Worm (Caenorhabditis elegans) whole organism, young adult: ENCODE measurements around the gene ZK1290.7.

Experiments
- C17E4.6 ChIP-seq: fragments of 200-800 bp; sonication (Bioruptor generic); IDR thresholded peaks from 2 replicates; pipeline ENCODE4 v1.3.6; 2022; ENCODE audit warnings: missing genetic modification reagents, missing genetic modification characterization, missing compliant biosample characterization
- F10E7.11 ChIP-seq: sonication (generic microtip); optimal IDR thresholded peaks from 2 replicates; lab custom pipeline; 2017; ENCODE audit warnings: mild to moderate bottlenecking, missing genetic modification characterization, moderate library complexity, missing compliant biosample characterization
- F23B12.7 ChIP-seq: sonication (generic microtip); optimal IDR thresholded peaks from 2 replicates; lab custom pipeline; 2017; ENCODE audit warnings: missing genetic modification characterization, mild to moderate bottlenecking, missing compliant biosample characterization, antibody characterized with exemption, moderate library complexity; ENCODE audit not compliant: insufficient read depth
- F52B5.7 ChIP-seq: sonication (generic microtip); optimal IDR thresholded peaks from 2 replicates; lab custom pipeline; 2016; ENCODE audit warnings: mild to moderate bottlenecking, missing genetic modification characterization, missing compliant biosample characterization
- K11D2.4 ChIP-seq: fragments of 200-800 bp; sonication (Bioruptor generic); IDR thresholded peaks from 2 replicates; pipeline ENCODE4 v1.3.6; 2022; ENCODE audit warnings: missing genetic modification reagents, missing genetic modification characterization, missing compliant biosample characterization
- Y67H2A.10 ChIP-seq: fragments of 200-800 bp; sonication (Bioruptor generic); conservative IDR thresholded peaks from 2 replicates; pipeline ENCODE4 v1.3.6; 2022; ENCODE audit warnings: missing genetic modification reagents, missing genetic modification characterization, missing compliant biosample characterization
- Y79H2A.3 ChIP-seq: fragments of 200-800 bp; sonication (Bioruptor generic); conservative IDR thresholded peaks from 2 replicates; pipeline ENCODE4 v1.3.6; 2022; ENCODE audit warnings: missing genetic modification reagents, missing genetic modification characterization, missing compliant biosample characterization
- ZK185.1 ChIP-seq: sonication (generic microtip); optimal IDR thresholded peaks from 2 replicates; lab custom pipeline; 2016; ENCODE audit warnings: mild to moderate bottlenecking, missing genetic modification characterization, missing compliant biosample characterization; ENCODE audit not compliant: poor library complexity, severe bottlenecking
- ama-1 ChIP-seq, 3 experiments: fragments of 150-350 bp in 1 of 3; sonication (generic microtip) in 2 of 3; optimal IDR thresholded peaks; 2 replicates each; lab custom pipeline; 2014 to 2018; ENCODE audit warnings: missing biosample characterization in 2 of 3, missing genetic modification characterization in 2 of 3, missing genetic modification reagents in 2 of 3
- aptf-2 ChIP-seq: fragments of 200-800 bp; sonication (Bioruptor generic); conservative IDR thresholded peaks from 2 replicates; pipeline ENCODE4 v1.3.6; 2022; ENCODE audit warnings: missing genetic modification reagents, missing genetic modification characterization, missing compliant biosample characterization
- attf-5 ChIP-seq: fragments of 200-800 bp; sonication (Bioruptor generic); optimal IDR thresholded peaks from 2 replicates; lab custom pipeline; 2018; ENCODE audit warnings: mild to moderate bottlenecking, missing genetic modification characterization, missing compliant biosample characterization
- cebp-1 ChIP-seq, 2 experiments: fragments of 200-800 bp in 1 of 2; sonication (Bioruptor generic) in 1 of 2; sonication (generic microtip) in 1 of 2; IDR thresholded peaks in 1 of 2; optimal IDR thresholded peaks in 1 of 2; 2 replicates each; pipeline versions ENCODE4 v1.3.6 to Lab custom; 2017 to 2022; ENCODE audit warnings: missing compliant biosample characterization in 2 of 2, missing genetic modification characterization in 2 of 2, mild to moderate bottlenecking in 1 of 2, missing genetic modification reagents in 1 of 2, moderate library complexity in 1 of 2
- cebp-2 ChIP-seq: fragments of 200-800 bp; sonication (Bioruptor generic); IDR thresholded peaks from 2 replicates; pipeline ENCODE4 v1.3.6; 2022; ENCODE audit warnings: missing genetic modification characterization, missing compliant biosample characterization
- ceh-58 ChIP-seq: fragments of 200-800 bp; sonication (Bioruptor generic); IDR thresholded peaks from 2 replicates; pipeline ENCODE4 v1.3.6; 2022; ENCODE audit warnings: missing genetic modification characterization, missing compliant biosample characterization
- die-1 ChIP-seq: sonication (generic microtip); optimal IDR thresholded peaks from 2 replicates; lab custom pipeline; 2016; ENCODE audit warnings: missing genotype, mild to moderate bottlenecking, missing genetic modification characterization, missing compliant biosample characterization
- egrh-3 ChIP-seq: fragments of 200-800 bp; sonication (Bioruptor generic); IDR thresholded peaks from 2 replicates; pipeline ENCODE4 v1.3.6; 2022; ENCODE audit warnings: missing genetic modification reagents, missing genetic modification characterization, missing compliant biosample characterization
- ets-4 ChIP-seq: fragments of 200-800 bp; sonication (Bioruptor generic); optimal IDR thresholded peaks from 2 replicates; lab custom pipeline; 2018; ENCODE audit warnings: mild to moderate bottlenecking, missing genetic modification characterization, missing compliant biosample characterization
- fkh-3 ChIP-seq: sonication (generic microtip); optimal IDR thresholded peaks from 2 replicates; lab custom pipeline; 2016; ENCODE audit warnings: mild to moderate bottlenecking, missing genetic modification characterization, missing compliant biosample characterization
- let-607 ChIP-seq, 2 experiments: fragments of 200-800 bp in 1 of 2; sonication (Bioruptor generic) in 1 of 2; sonication (generic microtip) in 1 of 2; optimal IDR thresholded peaks; 2 replicates each; lab custom pipeline; 2016 to 2018; ENCODE audit warnings: mild to moderate bottlenecking in 2 of 2, missing compliant biosample characterization in 2 of 2, missing genetic modification characterization in 2 of 2, moderate library complexity in 2 of 2, missing genotype in 1 of 2
- lir-1 ChIP-seq: fragments of 200-800 bp; sonication (Bioruptor generic); conservative IDR thresholded peaks from 2 replicates; pipeline ENCODE4 v1.3.6; 2022; ENCODE audit warnings: missing genetic modification reagents, missing genetic modification characterization, missing compliant biosample characterization
- lsl-1 ChIP-seq: fragments of 200-800 bp; sonication (Bioruptor generic); optimal IDR thresholded peaks from 2 replicates; lab custom pipeline; 2018; ENCODE audit warnings: mild to moderate bottlenecking, missing genetic modification characterization, moderate library complexity, missing compliant biosample characterization
- lsy-27 ChIP-seq: sonication (generic microtip); optimal IDR thresholded peaks from 2 replicates; lab custom pipeline; 2017; ENCODE audit warnings: missing genetic modification characterization, mild to moderate bottlenecking, missing compliant biosample characterization, antibody characterized with exemption, missing genotype, borderline replicate concordance; ENCODE audit not compliant: insufficient read depth
- nfyb-1 ChIP-seq: fragments of 200-800 bp; sonication (Bioruptor generic); IDR thresholded peaks from 2 replicates; pipeline ENCODE4 v1.3.6; 2022; ENCODE audit warnings: missing genetic modification reagents, missing genetic modification characterization, missing compliant biosample characterization
- nhr-120 ChIP-seq: fragments of 200-800 bp; sonication (Bioruptor generic); IDR thresholded peaks from 2 replicates; pipeline ENCODE4 v1.3.6; 2022; ENCODE audit warnings: missing genetic modification characterization, missing compliant biosample characterization
- nhr-80 ChIP-seq: sonication (generic microtip); optimal IDR thresholded peaks from 2 replicates; lab custom pipeline; 2016; ENCODE audit warnings: missing genetic modification characterization, missing compliant biosample characterization
- pha-4 ChIP-seq: fragments of 150-350 bp; sonication (generic microtip); optimal IDR thresholded peaks from 2 replicates; lab custom pipeline; 2014; ENCODE audit warnings: missing biosample characterization, missing genetic modification reagents, missing genetic modification characterization
- sdz-38 ChIP-seq: sonication (generic microtip); optimal IDR thresholded peaks from 2 replicates; lab custom pipeline; 2016; ENCODE audit warnings: missing genotype, missing genetic modification characterization, missing compliant biosample characterization
- sea-2 ChIP-seq: fragments of 200-800 bp; sonication (Bioruptor generic); IDR thresholded peaks from 2 replicates; pipeline ENCODE4 v1.3.6; 2022; ENCODE audit warnings: missing genetic modification characterization, missing compliant biosample characterization
- snpc-1.3 ChIP-seq: sonication (generic microtip); optimal IDR thresholded peaks from 2 replicates; lab custom pipeline; 2017; ENCODE audit warnings: missing genetic modification characterization, mild to moderate bottlenecking, missing compliant biosample characterization, antibody characterized with exemption, moderate library complexity, missing genotype, missing genetic modification reagents; ENCODE audit not compliant: insufficient read depth
- tbp1 ChIP-seq: fragments of 200-800 bp; sonication (Bioruptor generic); optimal IDR thresholded peaks from 2 replicates; lab custom pipeline; 2018; ENCODE audit warnings: mild to moderate bottlenecking, missing genetic modification characterization, missing compliant biosample characterization
- unc-130 ChIP-seq: sonication (generic microtip); optimal IDR thresholded peaks from 2 replicates; lab custom pipeline; 2016; ENCODE audit warnings: missing genetic modification reagents, missing genetic modification characterization, missing compliant biosample characterization
- ztf-18 ChIP-seq: sonication (generic microtip); optimal IDR thresholded peaks from 2 replicates; lab custom pipeline; 2016; ENCODE audit warnings: missing genotype, mild to moderate bottlenecking, missing genetic modification characterization, missing compliant biosample characterization
- ztf-25 ChIP-seq: fragments of 200-800 bp; sonication (Bioruptor generic); IDR thresholded peaks from 2 replicates; pipeline ENCODE4 v1.3.6; 2022; ENCODE audit warnings: missing genetic modification reagents, missing genetic modification characterization, missing compliant biosample characterization
- ztf-26 ChIP-seq: sonication (generic microtip); optimal IDR thresholded peaks from 2 replicates; lab custom pipeline; 2017; ENCODE audit warnings: missing genetic modification characterization, missing compliant biosample characterization

ZK1290.7 gene

ce11 chrII:7570305-7570704 lies 44.9 kb upstream of the ZK1290.7 start, which contains the start of gene F35D2.3:
TSS of gene F35D2.3 (plus strand) at chrII:7570605.
- TF ChIP-seq attf-5 (GFP tag; lab: Kevin White, UChicago) (no peak), nhr-80 (tag; lab: Kevin White, UChicago) (no peak), aptf-2 (GFP tag; lab: Robert Waterston, UW) (no peak), nhr-120 (GFP tag; lab: Robert Waterston, UW) (no peak), ets-4 (no peak), unc-130 (no peak), ztf-26 (tag; lab: Kevin White, UChicago) (no peak), fkh-3 (tag; lab: Kevin White, UChicago) (no peak)

- TF ChIP-seq sea-2 (GFP tag; lab: Robert Waterston, UW) (no peak), lsy-27 (tag; lab: Kevin White, UChicago) (no peak), K11D2.4 (no peak), tbp1 (GFP tag; lab: Kevin White, UChicago) (no peak), lir-1 (GFP tag; lab: Robert Waterston, UW) (no peak), Y67H2A.10 (GFP tag; lab: Robert Waterston, UW) (no peak), F52B5.7 (no peak), F10E7.11 (tag; lab: Kevin White, UChicago) (no peak), ceh-58 (GFP tag; lab: Robert Waterston, UW) (no peak), snpc-1.3 (tag; lab: Kevin White, UChicago) (no peak), F23B12.7 (tag; lab: Kevin White, UChicago) (no peak), egrh-3 (GFP tag; lab: Robert Waterston, UW) (no peak), cebp-1 (GFP tag; IDR thresholded peaks at IDR 0.05; lab: Robert Waterston, UW) (no peak), cebp-1 (tag; optimal IDR thresholded peaks at IDR 0.05; lab: Kevin White, UChicago) (no peak), ztf-18 (tag; lab: Kevin White, UChicago) (no peak), pha-4 (tag; lab: Kevin White, UChicago) (no peak), sdz-38 (no peak), ZK185.1 (no peak), ama-1 (optimal IDR thresholded peaks at IDR 0.05; lab: Kevin White, UChicago) (no peak), ama-1 (GFP tag; optimal IDR thresholded peaks at IDR 0.05; lab: Kevin White, UChicago) (no peak), let-607 (tag; optimal IDR thresholded peaks at IDR 0.05; lab: Kevin White, UChicago) (no peak)
Measured at ce11 chrII:7562616-7563015, 37.3 kb upstream of the ZK1290.7 start.

ce11 chrII:7561494-7561893 lies 36.1 kb upstream of the ZK1290.7 start, which contains the start of the genes ZK1290.11 and ZK1290.1:
TSS of gene ZK1290.11 (minus strand) at chrII:7561594.
TSS of gene ZK1290.1 (plus strand) at chrII:7561764.
- TF ChIP-seq cebp-2 (GFP tag; lab: Robert Waterston, UW), result no peak
- no peak for TF ChIP-seq ztf-25 (GFP tag; lab: Robert Waterston, UW)
- TF ChIP-seq, all 124 proteins: peak for 0

- TF ChIP-seq die-1 (tag; lab: Kevin White, UChicago) (no peak), C17E4.6 (GFP tag; lab: Robert Waterston, UW) (no peak), Y79H2A.3 (GFP tag; lab: Robert Waterston, UW) (no peak), nfyb-1 (GFP tag; lab: Robert Waterston, UW) (no peak), lsl-1 (no peak), ztf-26 (tag; lab: Kevin White, UChicago) (no peak)
Measured at ce11 chrII:7560844-7561243, 35.5 kb upstream of the ZK1290.7 start.
